Fruit fly (Drosophila melanogaster): Measurements from ENCODE around the gene Jon25Bii.

Jon25Bii gene

dm6 chr2L:4971329-4971798, 18.4 kb upstream of the Jon25Bii start, which contains the start of gene CG14043 (continued):
- peak in 1 of 3 experiments; percentile 5 for TF ChIP-seq lola (GFP tag; optimal IDR thresholded peaks at IDR 0.05)
- TF ChIP-seq CG15073 (GFP tag; optimal IDR thresholded peaks at IDR 0.05) = no peak
- TF ChIP-seq prd (optimal IDR thresholded peaks at IDR 0.05) = no peak
- peak; percentile 54; the same call in 2 of the 3 replicates for TF ChIP-seq prd (GFP tag; IDR thresholded peaks at IDR 0.05)
- TF ChIP-seq crol (GFP tag; IDR thresholded peaks at IDR 0.05) = no peak
- TF ChIP-seq NC2β (GFP tag; optimal IDR thresholded peaks at IDR 0.05) = peak; percentile 42
- TF ChIP-seq MBD-R2 (GFP tag; IDR thresholded peaks at IDR 0.05) = peak; percentile 69
- no peak for TF ChIP-seq disco-r (GFP tag; optimal IDR thresholded peaks at IDR 0.05)
- no peak for TF ChIP-seq CG2889 (GFP tag; IDR thresholded peaks at IDR 0.05)
- TF ChIP-seq CG10959 (GFP tag; IDR thresholded peaks at IDR 0.05) = no peak
- TF ChIP-seq fd64A (GFP tag; optimal IDR thresholded peaks at IDR 0.05) = no peak
- TF ChIP-seq ham (GFP tag; IDR thresholded peaks at IDR 0.05) = no peak
- TF ChIP-seq hbn (GFP tag; IDR thresholded peaks at IDR 0.05; ENCODE audit: partially characterized antibody) = peak; percentile 38; the same call in 1 of the 2 replicates
- peak; percentile 31 for TF ChIP-seq CG18262 (tag; optimal IDR thresholded peaks at IDR 0.05)
- peak; percentile 32 for TF ChIP-seq Dip3 (GFP tag; optimal IDR thresholded peaks at IDR 0.05)
- peak; percentile 98 for TF ChIP-seq gfzf (GFP tag; optimal IDR thresholded peaks at IDR 0.05)
- TF ChIP-seq z (GFP tag; IDR thresholded peaks at IDR 0.05) = no peak
- peak; percentile 85 for TF ChIP-seq sens (GFP tag)
- TF ChIP-seq CHES-1-like (GFP tag; optimal IDR thresholded peaks at IDR 0.05) = peak; percentile 63
- no peak for TF ChIP-seq CG31365 (tag; optimal IDR thresholded peaks at IDR 0.05)
- TF ChIP-seq CG10267 (tag; optimal IDR thresholded peaks at IDR 0.05) = peak; percentile 68
- peak; percentile 78 for TF ChIP-seq Dp (GFP tag; optimal IDR thresholded peaks at IDR 0.05)
- peak in 1 of 2 experiments; percentile 38 for TF ChIP-seq dpn (GFP tag; optimal IDR thresholded peaks at IDR 0.05)
- TF ChIP-seq tin (GFP tag; optimal IDR thresholded peaks at IDR 0.05) = peak; percentile 4
- TF ChIP-seq Hsf (GFP tag; optimal IDR thresholded peaks at IDR 0.05) = peak; percentile 48
- peak; percentile 45 for TF ChIP-seq CG1603 (tag; optimal IDR thresholded peaks at IDR 0.05)
- TF ChIP-seq cad (GFP tag; optimal IDR thresholded peaks at IDR 0.05) = no peak
- no peak for TF ChIP-seq Lpt (GFP tag; optimal IDR thresholded peaks at IDR 0.05)
- TF ChIP-seq fd3F (GFP tag; optimal IDR thresholded peaks at IDR 0.05) = no peak
- no peak for TF ChIP-seq CG2875 (GFP tag; optimal IDR thresholded peaks at IDR 0.05)
- TF ChIP-seq ind (GFP tag; optimal IDR thresholded peaks at IDR 0.05) = no peak
- TF ChIP-seq CG9797 (GFP tag; optimal IDR thresholded peaks at IDR 0.05) = peak; percentile 99
- TF ChIP-seq CG1647 (GFP tag; optimal IDR thresholded peaks at IDR 0.05) = peak; percentile 29
- peak; percentile 55 for TF ChIP-seq CG2116 (GFP tag; optimal IDR thresholded peaks at IDR 0.05)
- TF ChIP-seq sug (tag; optimal IDR thresholded peaks at IDR 0.05) = peak; percentile 46
- no peak for TF ChIP-seq exex (tag; optimal IDR thresholded peaks at IDR 0.05)
- peak; percentile 49 for TF ChIP-seq Nf-YC (tag; optimal IDR thresholded peaks at IDR 0.05)
- peak; percentile 61 for TF ChIP-seq HmgD (GFP tag; optimal IDR thresholded peaks at IDR 0.05)
- TF ChIP-seq sd (tag; optimal IDR thresholded peaks at IDR 0.05) = peak; percentile 71
- TF ChIP-seq CG12659 (GFP tag; optimal IDR thresholded peaks at IDR 0.05) = peak; percentile 91
- peak; percentile 70 for TF ChIP-seq CG15514 (GFP tag; optimal IDR thresholded peaks at IDR 0.05)
- TF ChIP-seq unc-4 (GFP tag; IDR thresholded peaks at IDR 0.05; ENCODE audit: partially characterized antibody) = peak; percentile 42; the same call in 1 of the 2 replicates
- peak; percentile 94 for TF ChIP-seq pzg (GFP tag; optimal IDR thresholded peaks at IDR 0.05)
- peak; percentile 13 for TF ChIP-seq CG9817 (tag; optimal IDR thresholded peaks at IDR 0.05)
- no peak for TF ChIP-seq Rfx (GFP tag; IDR thresholded peaks at IDR 0.05)
- peak; percentile 40 for TF ChIP-seq CG4424 (GFP tag; optimal IDR thresholded peaks at IDR 0.05)
- peak; percentile 80 for TF ChIP-seq nmo (GFP tag; optimal IDR thresholded peaks at IDR 0.05)
- TF ChIP-seq ftz-f1 (GFP tag; optimal IDR thresholded peaks at IDR 0.05) = peak; percentile 21
- TF ChIP-seq gsb (GFP tag; IDR thresholded peaks at IDR 0.05) = no peak
- peak; percentile 10 for TF ChIP-seq CG17359 (tag; optimal IDR thresholded peaks at IDR 0.05)
- TF ChIP-seq phol (tag; optimal IDR thresholded peaks at IDR 0.05) = peak; percentile 72

Data from whole organism, embryonic.